Worm (Caenorhabditis elegans) whole organism, young adult: ENCODE data around the gene B0334.5.

ENCODE experiments used
- B0019.2 ChIP-seq: fragments of 200-800 bp; sonication (Bioruptor generic); conservative IDR thresholded peaks from 2 replicates; pipeline ENCODE4 v1.3.6; 2022; ENCODE audit warnings: missing genetic modification reagents, missing genetic modification characterization, missing compliant biosample characterization
- B0261.1 ChIP-seq: sonication (generic microtip); optimal IDR thresholded peaks from 2 replicates; lab custom pipeline; 2016; ENCODE audit warnings: mild to moderate bottlenecking, missing genetic modification characterization, moderate library complexity, missing compliant biosample characterization
- D2030.7 ChIP-seq: fragments of 200-800 bp; sonication (Bioruptor generic); IDR thresholded peaks from 2 replicates; pipeline ENCODE4 v1.3.6; 2022; ENCODE audit warnings: missing genetic modification reagents, missing genetic modification characterization, missing compliant biosample characterization
- F10E7.11 ChIP-seq: sonication (generic microtip); optimal IDR thresholded peaks from 2 replicates; lab custom pipeline; 2017; ENCODE audit warnings: mild to moderate bottlenecking, missing genetic modification characterization, moderate library complexity, missing compliant biosample characterization
- F23B12.7 ChIP-seq: sonication (generic microtip); optimal IDR thresholded peaks from 2 replicates; lab custom pipeline; 2017; ENCODE audit warnings: missing genetic modification characterization, mild to moderate bottlenecking, missing compliant biosample characterization, antibody characterized with exemption, moderate library complexity; ENCODE audit not compliant: insufficient read depth
- F37B4.10 ChIP-seq: fragments of 200-800 bp; sonication (Bioruptor generic); IDR thresholded peaks from 2 replicates; pipeline ENCODE4 v1.3.6; 2022; ENCODE audit warnings: missing genetic modification characterization, missing compliant biosample characterization
- F39B2.1 ChIP-seq: fragments of 200-800 bp; sonication (Bioruptor generic); IDR thresholded peaks from 2 replicates; pipeline ENCODE4 v1.3.6; 2022; ENCODE audit warnings: missing genetic modification reagents, missing genetic modification characterization, missing compliant biosample characterization
- F49E8.2 ChIP-seq: sonication (generic microtip); optimal IDR thresholded peaks from 3 replicates; lab custom pipeline; 2017; ENCODE audit warnings: missing genetic modification characterization, mild to moderate bottlenecking, missing compliant biosample characterization, antibody characterized with exemption, moderate library complexity; ENCODE audit not compliant: insufficient read depth
- K11D2.4 ChIP-seq: fragments of 200-800 bp; sonication (Bioruptor generic); IDR thresholded peaks from 2 replicates; pipeline ENCODE4 v1.3.6; 2022; ENCODE audit warnings: missing genetic modification reagents, missing genetic modification characterization, missing compliant biosample characterization
- T26A5.8 ChIP-seq: sonication (generic microtip); optimal IDR thresholded peaks from 2 replicates; lab custom pipeline; 2016; ENCODE audit warnings: missing genetic modification characterization, missing compliant biosample characterization
- Y56A3A.18 ChIP-seq: fragments of 200-800 bp; sonication (Bioruptor generic); IDR thresholded peaks from 2 replicates; pipeline ENCODE4 v1.3.6; 2022; ENCODE audit warnings: missing genetic modification reagents, missing genetic modification characterization, missing compliant biosample characterization
- Y79H2A.3 ChIP-seq: fragments of 200-800 bp; sonication (Bioruptor generic); conservative IDR thresholded peaks from 2 replicates; pipeline ENCODE4 v1.3.6; 2022; ENCODE audit warnings: missing genetic modification reagents, missing genetic modification characterization, missing compliant biosample characterization
- attf-3 ChIP-seq: fragments of 200-800 bp; sonication (Bioruptor generic); conservative IDR thresholded peaks from 2 replicates; pipeline ENCODE4 v1.3.6; 2022; ENCODE audit warnings: missing genetic modification reagents, missing genetic modification characterization, missing compliant biosample characterization
- attf-6 ChIP-seq: fragments of 200-800 bp; sonication (Bioruptor generic); IDR thresholded peaks from 2 replicates; pipeline ENCODE4 v1.3.6; 2022; ENCODE audit warnings: missing genetic modification reagents, missing genetic modification characterization, missing compliant biosample characterization
- bed-2 ChIP-seq: fragments of 200-800 bp; sonication (Bioruptor generic); IDR thresholded peaks from 2 replicates; pipeline ENCODE4 v1.3.6; 2022; ENCODE audit warnings: missing genetic modification reagents, missing genetic modification characterization, missing compliant biosample characterization
- cebp-2 ChIP-seq: fragments of 200-800 bp; sonication (Bioruptor generic); IDR thresholded peaks from 2 replicates; pipeline ENCODE4 v1.3.6; 2022; ENCODE audit warnings: missing genetic modification characterization, missing compliant biosample characterization
- ceh-100 ChIP-seq: fragments of 200-800 bp; sonication (Bioruptor generic); IDR thresholded peaks from 2 replicates; pipeline ENCODE4 v1.3.6; 2022; ENCODE audit warnings: missing genetic modification reagents, missing genetic modification characterization, missing compliant biosample characterization
- ceh-27 ChIP-seq: fragments of 200-800 bp; sonication (Bioruptor generic); optimal IDR thresholded peaks from 2 replicates; lab custom pipeline; 2018; ENCODE audit warnings: mild to moderate bottlenecking, missing genetic modification characterization, moderate library complexity, missing compliant biosample characterization
- ceh-40 ChIP-seq: fragments of 200-800 bp; sonication (Bioruptor generic); IDR thresholded peaks from 2 replicates; pipeline ENCODE4 v1.3.6; 2022; ENCODE audit warnings: missing genetic modification characterization, missing compliant biosample characterization
- ceh-58 ChIP-seq: fragments of 200-800 bp; sonication (Bioruptor generic); IDR thresholded peaks from 2 replicates; pipeline ENCODE4 v1.3.6; 2022; ENCODE audit warnings: missing genetic modification characterization, missing compliant biosample characterization
- dox-1 ChIP-seq: fragments of 200-800 bp; sonication (Bioruptor generic); IDR thresholded peaks from 2 replicates; pipeline ENCODE4 v1.3.6; 2022; ENCODE audit warnings: missing genetic modification reagents, missing genetic modification characterization, missing compliant biosample characterization
- dpff-1 ChIP-seq: sonication (generic microtip); optimal IDR thresholded peaks from 2 replicates; lab custom pipeline; 2017; ENCODE audit warnings: mild to moderate bottlenecking, missing genetic modification characterization, missing compliant biosample characterization
- egl-18 ChIP-seq: fragments of 200-800 bp; sonication (Bioruptor generic); IDR thresholded peaks from 2 replicates; pipeline ENCODE4 v1.3.6; 2022; ENCODE audit warnings: missing genetic modification reagents, missing genetic modification characterization, missing compliant biosample characterization
- egl-44 ChIP-seq: fragments of 200-800 bp; sonication (Bioruptor generic); IDR thresholded peaks from 2 replicates; pipeline ENCODE4 v1.3.6; 2022; ENCODE audit warnings: missing genetic modification reagents, missing genetic modification characterization, missing compliant biosample characterization
- egrh-3 ChIP-seq: fragments of 200-800 bp; sonication (Bioruptor generic); IDR thresholded peaks from 2 replicates; pipeline ENCODE4 v1.3.6; 2022; ENCODE audit warnings: missing genetic modification reagents, missing genetic modification characterization, missing compliant biosample characterization
- gei-17 ChIP-seq: fragments of 200-800 bp; sonication (Bioruptor generic); optimal IDR thresholded peaks from 2 replicates; lab custom pipeline; 2018; ENCODE audit warnings: mild to moderate bottlenecking, missing genetic modification characterization, missing compliant biosample characterization
- him-1 ChIP-seq: sonication (generic microtip); optimal IDR thresholded peaks from 2 replicates; lab custom pipeline; 2016; ENCODE audit warnings: missing genotype, missing genetic modification reagents, missing genetic modification characterization, missing compliant biosample characterization
- hmg-20 ChIP-seq: fragments of 200-800 bp; sonication (Bioruptor generic); IDR thresholded peaks from 2 replicates; pipeline ENCODE4 v1.3.6; 2022; ENCODE audit warnings: missing genetic modification reagents, missing genetic modification characterization, missing compliant biosample characterization
- lin-26 ChIP-seq: fragments of 200-800 bp; sonication (Bioruptor generic); IDR thresholded peaks from 2 replicates; pipeline ENCODE4 v1.3.6; 2022; ENCODE audit warnings: missing genetic modification reagents, missing genetic modification characterization, missing compliant biosample characterization
- lir-1 ChIP-seq: fragments of 200-800 bp; sonication (Bioruptor generic); conservative IDR thresholded peaks from 2 replicates; pipeline ENCODE4 v1.3.6; 2022; ENCODE audit warnings: missing genetic modification reagents, missing genetic modification characterization, missing compliant biosample characterization
- lsl-1 ChIP-seq: fragments of 200-800 bp; sonication (Bioruptor generic); optimal IDR thresholded peaks from 2 replicates; lab custom pipeline; 2018; ENCODE audit warnings: mild to moderate bottlenecking, missing genetic modification characterization, moderate library complexity, missing compliant biosample characterization
- lsy-27 ChIP-seq: sonication (generic microtip); optimal IDR thresholded peaks from 2 replicates; lab custom pipeline; 2017; ENCODE audit warnings: missing genetic modification characterization, mild to moderate bottlenecking, missing compliant biosample characterization, antibody characterized with exemption, missing genotype, borderline replicate concordance; ENCODE audit not compliant: insufficient read depth
- madf-3 ChIP-seq: fragments of 200-800 bp; sonication (Bioruptor generic); IDR thresholded peaks from 2 replicates; pipeline ENCODE4 v1.3.6; 2022; ENCODE audit warnings: missing genetic modification reagents, missing genetic modification characterization, missing compliant biosample characterization
- madf-8 ChIP-seq: fragments of 200-800 bp; sonication (Bioruptor generic); conservative IDR thresholded peaks from 2 replicates; pipeline ENCODE4 v1.3.6; 2022; ENCODE audit warnings: missing genetic modification reagents, missing genetic modification characterization, missing compliant biosample characterization
- mel-28 ChIP-seq: sonication (generic microtip); optimal IDR thresholded peaks from 2 replicates; lab custom pipeline; 2016; ENCODE audit warnings: borderline replicate concordance, mild to moderate bottlenecking, missing genetic modification characterization, missing compliant biosample characterization
- nfya-2 ChIP-seq: fragments of 200-800 bp; sonication (Bioruptor generic); IDR thresholded peaks from 2 replicates; pipeline ENCODE4 v1.3.6; 2022; ENCODE audit warnings: missing genetic modification reagents, missing genetic modification characterization, missing compliant biosample characterization
- nhr-120 ChIP-seq: fragments of 200-800 bp; sonication (Bioruptor generic); IDR thresholded peaks from 2 replicates; pipeline ENCODE4 v1.3.6; 2022; ENCODE audit warnings: missing genetic modification characterization, missing compliant biosample characterization
- nhr-90 ChIP-seq: sonication (generic microtip); optimal IDR thresholded peaks from 2 replicates; lab custom pipeline; 2016; ENCODE audit warnings: missing genotype, mild to moderate bottlenecking, missing genetic modification characterization, missing compliant biosample characterization
- pha-4 ChIP-seq: fragments of 150-350 bp; sonication (generic microtip); optimal IDR thresholded peaks from 2 replicates; lab custom pipeline; 2014; ENCODE audit warnings: missing biosample characterization, missing genetic modification reagents, missing genetic modification characterization
- rcor-1 ChIP-seq: fragments of 200-800 bp; sonication (Bioruptor generic); IDR thresholded peaks from 2 replicates; pipeline ENCODE4 v1.3.6; 2022; ENCODE audit warnings: missing genetic modification reagents, missing genetic modification characterization, missing compliant biosample characterization
- repo-1 ChIP-seq: sonication (generic microtip); optimal IDR thresholded peaks from 2 replicates; lab custom pipeline; 2017; ENCODE audit warnings: mild to moderate bottlenecking, missing genetic modification characterization, missing compliant biosample characterization
- rpc-1 ChIP-seq, 2 experiments: fragments of 150-350 bp in 1 of 2; sonication (generic microtip) in 1 of 2; optimal IDR thresholded peaks; 2 replicates each; lab custom pipeline; 2014 to 2018; ENCODE audit warnings: missing biosample characterization in 1 of 2, missing genetic modification characterization in 1 of 2, missing genetic modification reagents in 1 of 2, missing genotype in 1 of 2
- snpc-1.1 ChIP-seq: sonication (generic microtip); optimal IDR thresholded peaks from 2 replicates; lab custom pipeline; 2017; ENCODE audit warnings: missing genetic modification characterization, mild to moderate bottlenecking, missing compliant biosample characterization, antibody characterized with exemption, moderate library complexity, missing genotype, missing genetic modification reagents; ENCODE audit not compliant: insufficient read depth
- snpc-4 ChIP-seq, 5 experiments: fragments of 150-350 bp in 1 of 5; sonication (generic microtip) in 4 of 5; optimal IDR thresholded peaks; 2 replicates each; lab custom pipeline; 2014 to 2018; ENCODE audit warnings: missing genetic modification characterization in 5 of 5, missing biosample characterization in 3 of 5, antibody characterized with exemption in 2 of 5, mild to moderate bottlenecking in 2 of 5, missing compliant biosample characterization in 2 of 5, missing genotype in 2 of 5, moderate library complexity in 2 of 5, missing genetic modification reagents in 1 of 5
- sptf-2 ChIP-seq: fragments of 200-800 bp; sonication (Bioruptor generic); optimal IDR thresholded peaks from 2 replicates; lab custom pipeline; 2018; ENCODE audit warnings: mild to moderate bottlenecking, missing genetic modification characterization, missing compliant biosample characterization
- ztf-25 ChIP-seq: fragments of 200-800 bp; sonication (Bioruptor generic); IDR thresholded peaks from 2 replicates; pipeline ENCODE4 v1.3.6; 2022; ENCODE audit warnings: missing genetic modification reagents, missing genetic modification characterization, missing compliant biosample characterization
- ztf-26 ChIP-seq: sonication (generic microtip); optimal IDR thresholded peaks from 2 replicates; lab custom pipeline; 2017; ENCODE audit warnings: missing genetic modification characterization, missing compliant biosample characterization

The B0334.5 gene

ce11 chrII:11537115-11537514 lies 39.6 kb downstream of the B0334.5 start (continued):
- TF ChIP-seq ceh-27 (GFP tag; lab: Kevin White, UChicago) (peak; percentile 6), ceh-100 (peak; percentile 84), lir-1 (GFP tag; lab: Robert Waterston, UW) (peak; percentile 79; the same call in 1 of the 2 replicates), gei-17 (GFP tag; lab: Kevin White, UChicago) (no peak), repo-1 (tag; lab: Kevin White, UChicago) (no peak), K11D2.4 (GFP tag; lab: Robert Waterston, UW) (no peak), bed-2 (GFP tag; lab: Robert Waterston, UW) (peak; percentile 81; the same call in 1 of the 2 replicates), nhr-120 (GFP tag; lab: Robert Waterston, UW) (no peak), mel-28 (tag; lab: Kevin White, UChicago) (no peak), lin-26 (GFP tag; lab: Robert Waterston, UW) (no peak), F23B12.7 (tag; lab: Kevin White, UChicago) (no peak), F39B2.1 (no peak), F37B4.10 (GFP tag; lab: Robert Waterston, UW) (peak; percentile 78; the same call in 1 of the 2 replicates), T26A5.8 (tag; lab: Kevin White, UChicago) (no peak), egrh-3 (peak; percentile 82), D2030.7 (GFP tag; lab: Robert Waterston, UW) (peak; percentile 95), egl-44 (GFP tag; lab: Robert Waterston, UW) (no peak), snpc-4 (GFP tag; optimal IDR thresholded peaks at IDR 0.05; lab: Kevin White, UChicago) (no peak), snpc-4 (tag; optimal IDR thresholded peaks at IDR 0.05; lab: Kevin White, UChicago) (peak in 2 of 4 experiments; percentile 19 to 23), cebp-2 (no peak), dpff-1 (tag; lab: Kevin White, UChicago) (no peak), attf-3 (GFP tag; lab: Robert Waterston, UW) (0 out of 2 replicates have a peak, but pooled peaks have one; percentile 38), F10E7.11 (tag; lab: Kevin White, UChicago) (no peak), sptf-2 (GFP tag; lab: Kevin White, UChicago) (no peak), B0261.1 (tag; lab: Kevin White, UChicago) (no peak), madf-8 (peak; percentile 98), ztf-26 (tag; lab: Kevin White, UChicago) (no peak), lsl-1 (peak; percentile 80), him-1 (tag; lab: Kevin White, UChicago) (peak; percentile 30), ceh-58 (0 out of 2 replicates have a peak, but pooled peaks have one; percentile 20), dox-1 (GFP tag; lab: Robert Waterston, UW) (peak; percentile 92), lsy-27 (no peak), nhr-90 (no peak), egl-18 (GFP tag; lab: Robert Waterston, UW) (no peak), F49E8.2 (no peak), snpc-1.1 (tag; lab: Kevin White, UChicago) (no peak), nfya-2 (no peak), ceh-40 (no peak), ztf-25 (GFP tag; lab: Robert Waterston, UW) (no peak), Y79H2A.3 (GFP tag; lab: Robert Waterston, UW) (no peak), Y56A3A.18 (no peak), attf-6 (GFP tag; lab: Robert Waterston, UW) (0 out of 2 replicates have a peak, but pooled peaks have one; percentile 54), madf-3 (GFP tag; lab: Robert Waterston, UW) (peak; percentile 92), rpc-1 (optimal IDR thresholded peaks at IDR 0.05; lab: Kevin White, UChicago) (no peak), rpc-1 (tag; optimal IDR thresholded peaks at IDR 0.05; lab: Kevin White, UChicago) (no peak), pha-4 (tag; lab: Kevin White, UChicago) (no peak), B0019.2 (GFP tag; lab: Robert Waterston, UW) (peak; percentile 28; the same call in 1 of the 2 replicates), hmg-20 (no peak), rcor-1 (GFP tag; lab: Robert Waterston, UW) (peak; percentile 47; the same call in 1 of the 2 replicates)
